Worm (Caenorhabditis elegans) whole organism, L4 larva: ENCODE measurements around the gene K08F4.3.

Source experiments
- D1046.2 ChIP-seq: fragments of 200-800 bp; sonication (Bioruptor generic); IDR thresholded peaks from 2 replicates; pipeline ENCODE4 v1.3.6; 2022; ENCODE audit warnings: missing genetic modification characterization, missing compliant biosample characterization
- F10B5.3 ChIP-seq: sonication (generic microtip); optimal IDR thresholded peaks from 2 replicates; lab custom pipeline; 2016; ENCODE audit warnings: mild to moderate bottlenecking, missing genetic modification characterization, missing compliant biosample characterization
- ZK337.2 ChIP-seq: fragments of 200-800 bp; sonication (Bioruptor generic); IDR thresholded peaks from 2 replicates; pipeline ENCODE4 v1.3.6; 2022; ENCODE audit warnings: missing genetic modification reagents, missing genetic modification characterization, missing compliant biosample characterization
- aha-1 ChIP-seq: fragments of 150-350 bp; peaks from one replicate; lab custom pipeline; 2014; ENCODE audit warnings: missing biosample characterization, missing genetic modification characterization
- ceh-20 ChIP-seq: fragments of 200-800 bp; sonication (Bioruptor generic); IDR thresholded peaks from 2 replicates; pipeline ENCODE4 v1.3.6; 2022; ENCODE audit warnings: missing genetic modification reagents, missing genetic modification characterization, missing compliant biosample characterization
- ceh-28 ChIP-seq: fragments of 150-350 bp; optimal IDR thresholded peaks from 2 replicates; lab custom pipeline; 2014; ENCODE audit warnings: missing biosample characterization, missing genetic modification reagents, missing genetic modification characterization
- ceh-32 ChIP-seq: sonication (generic microtip); optimal IDR thresholded peaks from 2 replicates; lab custom pipeline; 2016; ENCODE audit warnings: mild to moderate bottlenecking, missing genetic modification characterization, missing compliant biosample characterization; ENCODE audit not compliant: poor library complexity
- ces-1 ChIP-seq: fragments of 150-350 bp; sonication (generic microtip); optimal IDR thresholded peaks from 4 replicates; lab custom pipeline; 2014; ENCODE audit warnings: missing biosample characterization, missing genetic modification reagents, missing genetic modification characterization
- daf-16 ChIP-seq, 3 experiments: sonication (generic microtip); optimal IDR thresholded peaks; 2 replicates each; lab custom pipeline; 2016 to 2017; ENCODE audit warnings: missing genetic modification characterization in 3 of 3, missing genetic modification reagents in 3 of 3, mild to moderate bottlenecking in 2 of 3, missing compliant biosample characterization in 2 of 3, missing biosample characterization in 1 of 3, moderate library complexity in 1 of 3
- dmd-6 ChIP-seq: fragments of 200-800 bp; sonication (Bioruptor generic); IDR thresholded peaks from 2 replicates; pipeline ENCODE4 v1.3.6; 2022; ENCODE audit warnings: missing genetic modification reagents, missing genetic modification characterization, missing compliant biosample characterization
- dpl-1 ChIP-seq: fragments of 150-350 bp; optimal IDR thresholded peaks from 2 replicates; lab custom pipeline; 2014; ENCODE audit warnings: missing biosample characterization, missing genetic modification reagents, missing genetic modification characterization
- dve-1 ChIP-seq: sonication (generic microtip); optimal IDR thresholded peaks from 2 replicates; lab custom pipeline; 2017; ENCODE audit warnings: antibody characterized with exemption, mild to moderate bottlenecking, missing genetic modification characterization, missing compliant biosample characterization; ENCODE audit not compliant: insufficient read depth
- egl-43 ChIP-seq: fragments of 200-800 bp; sonication (Bioruptor generic); IDR thresholded peaks from 2 replicates; pipeline ENCODE4 v1.3.6; 2022; ENCODE audit warnings: missing genetic modification reagents, missing genetic modification characterization, missing compliant biosample characterization
- fkh-10 ChIP-seq: fragments of 150-350 bp; optimal IDR thresholded peaks from 2 replicates; lab custom pipeline; 2014; ENCODE audit warnings: missing biosample characterization, missing genetic modification reagents, missing genetic modification characterization
- hif-1 ChIP-seq, 2 experiments: sonication (generic microtip); optimal IDR thresholded peaks; 2 replicates each; lab custom pipeline; 2016 to 2017; ENCODE audit warnings: missing compliant biosample characterization in 2 of 2, missing genetic modification characterization in 2 of 2, missing genetic modification reagents in 2 of 2, missing genotype in 2 of 2, mild to moderate bottlenecking in 1 of 2
- hlh-11 ChIP-seq: fragments of 200-800 bp; sonication (Bioruptor generic); optimal IDR thresholded peaks from 2 replicates; lab custom pipeline; 2018; ENCODE audit warnings: mild to moderate bottlenecking, missing genetic modification characterization, missing compliant biosample characterization
- hlh-30 ChIP-seq: sonication (generic microtip); optimal IDR thresholded peaks from 2 replicates; lab custom pipeline; 2017; ENCODE audit warnings: antibody characterized with exemption, mild to moderate bottlenecking, missing genetic modification characterization, missing compliant biosample characterization; ENCODE audit not compliant: insufficient read depth
- hmg-1.1 ChIP-seq: fragments of 200-800 bp; sonication (Bioruptor generic); IDR thresholded peaks from 2 replicates; pipeline ENCODE4 v1.3.6; 2022; ENCODE audit warnings: missing genetic modification reagents, missing genetic modification characterization, missing compliant biosample characterization
- jun-1 ChIP-seq: fragments of 150-350 bp; optimal IDR thresholded peaks from 2 replicates; lab custom pipeline; 2014; ENCODE audit warnings: missing biosample characterization, missing genetic modification reagents, missing genetic modification characterization
- lim-7 ChIP-seq: fragments of 200-800 bp; sonication (Bioruptor generic); IDR thresholded peaks from 2 replicates; pipeline ENCODE4 v1.3.6; 2022; ENCODE audit warnings: missing genetic modification characterization, missing compliant biosample characterization
- lin-29 ChIP-seq: fragments of 200-800 bp; sonication (Bioruptor generic); IDR thresholded peaks from 2 replicates; pipeline ENCODE4 v1.3.6; 2022; ENCODE audit warnings: missing genetic modification reagents, missing genetic modification characterization, missing compliant biosample characterization
- lin-38 ChIP-seq: fragments of 200-800 bp; sonication (Bioruptor generic); IDR thresholded peaks from 2 replicates; pipeline ENCODE4 v1.3.6; 2022; ENCODE audit warnings: missing genetic modification reagents, missing genetic modification characterization, missing compliant biosample characterization
- lsy-2 ChIP-seq, 2 experiments: fragments of 150-350 bp in 1 of 2; sonication (generic microtip) in 1 of 2; optimal IDR thresholded peaks; 2 replicates each; lab custom pipeline; 2014 to 2017; ENCODE audit warnings: missing biosample characterization in 2 of 2, missing genetic modification characterization in 2 of 2
- madf-5 ChIP-seq, 2 experiments: fragments of 200-800 bp; sonication (Bioruptor generic); IDR thresholded peaks; 2 replicates each; pipeline ENCODE4 v1.3.6; 2022; ENCODE audit warnings: missing compliant biosample characterization in 2 of 2, missing genetic modification characterization in 2 of 2
- madf-9 ChIP-seq: fragments of 200-800 bp; sonication (Bioruptor generic); conservative IDR thresholded peaks from 2 replicates; pipeline ENCODE4 v1.3.6; 2022; ENCODE audit warnings: missing genetic modification reagents, missing genetic modification characterization, missing compliant biosample characterization
- mdl-1 ChIP-seq, 2 experiments: fragments of 150-350 bp in 1 of 2; sonication (generic microtip) in 1 of 2; optimal IDR thresholded peaks; 2 replicates each; lab custom pipeline; 2014 to 2017; ENCODE audit warnings: missing biosample characterization in 2 of 2, missing genetic modification characterization in 2 of 2
- mep-1 ChIP-seq: fragments of 150-350 bp; sonication (generic microtip); optimal IDR thresholded peaks from 3 replicates; lab custom pipeline; 2014; ENCODE audit warnings: missing biosample characterization, missing genetic modification characterization
- mes-2 ChIP-seq: sonication (generic microtip); optimal IDR thresholded peaks from 2 replicates; lab custom pipeline; 2016; ENCODE audit warnings: missing genotype, mild to moderate bottlenecking, missing genetic modification characterization, missing compliant biosample characterization; ENCODE audit not compliant: poor library complexity, severe bottlenecking
- mxl-2 ChIP-seq: fragments of 200-800 bp; sonication (Bioruptor generic); conservative IDR thresholded peaks from 2 replicates; pipeline ENCODE4 v1.3.6; 2022; ENCODE audit warnings: missing genetic modification reagents, missing genetic modification characterization, missing compliant biosample characterization
- mxl-3 ChIP-seq: fragments of 200-800 bp; sonication (Bioruptor generic); optimal IDR thresholded peaks from 2 replicates; lab custom pipeline; 2018; ENCODE audit warnings: mild to moderate bottlenecking, missing genetic modification characterization, missing compliant biosample characterization
- nhr-11 ChIP-seq: fragments of 150-350 bp; optimal IDR thresholded peaks from 2 replicates; lab custom pipeline; 2014; ENCODE audit warnings: missing biosample characterization, missing genetic modification characterization
- nhr-28 ChIP-seq: fragments of 150-350 bp; optimal IDR thresholded peaks from 2 replicates; lab custom pipeline; 2014; ENCODE audit warnings: missing biosample characterization, missing genetic modification characterization
- rbr-2 ChIP-seq: sonication (generic microtip); optimal IDR thresholded peaks from 2 replicates; lab custom pipeline; 2016; ENCODE audit warnings: missing genotype, missing genetic modification characterization, missing compliant biosample characterization
- sdz-12 ChIP-seq: fragments of 200-800 bp; sonication (Bioruptor generic); optimal IDR thresholded peaks from 2 replicates; lab custom pipeline; 2018; ENCODE audit warnings: mild to moderate bottlenecking, missing genetic modification characterization, missing compliant biosample characterization
- spr-1 ChIP-seq: sonication (generic microtip); optimal IDR thresholded peaks from 2 replicates; lab custom pipeline; 2016; ENCODE audit warnings: mild to moderate bottlenecking, missing genetic modification characterization, missing compliant biosample characterization
- tag-97 ChIP-seq: fragments of 200-800 bp; sonication (Bioruptor generic); IDR thresholded peaks from 2 replicates; pipeline ENCODE4 v1.3.6; 2022; ENCODE audit warnings: missing genetic modification characterization, missing compliant biosample characterization
- tra-1 ChIP-seq: fragments of 200-800 bp; sonication (Bioruptor generic); IDR thresholded peaks from 2 replicates; pipeline ENCODE4 v1.3.6; 2022; ENCODE audit warnings: missing genetic modification reagents, missing genetic modification characterization, missing compliant biosample characterization
- unc-130 ChIP-seq: sonication (generic microtip); optimal IDR thresholded peaks from 2 replicates; lab custom pipeline; 2016; ENCODE audit warnings: missing genetic modification reagents, missing genetic modification characterization, missing compliant biosample characterization
- unc-62 ChIP-seq, 3 experiments: fragments of 150-350 bp in 1 of 3; sonication (generic microtip); optimal IDR thresholded peaks in 2 of 3; peaks in 1 of 3; 1 replicate in 1 of 3; 2 replicates in 2 of 3; lab custom pipeline; 2014 to 2017; ENCODE audit warnings: missing biosample characterization in 3 of 3, missing genetic modification characterization in 3 of 3, missing genetic modification reagents in 3 of 3, missing genotype in 1 of 3
- zag-1 ChIP-seq: fragments of 150-350 bp; optimal IDR thresholded peaks from 2 replicates; lab custom pipeline; 2014; ENCODE audit warnings: missing biosample characterization, missing genetic modification characterization
- ztf-7 ChIP-seq: fragments of 150-350 bp; optimal IDR thresholded peaks from 2 replicates; lab custom pipeline; 2014; ENCODE audit warnings: missing biosample characterization, missing genetic modification characterization

The K08F4.3 gene

DNA sequence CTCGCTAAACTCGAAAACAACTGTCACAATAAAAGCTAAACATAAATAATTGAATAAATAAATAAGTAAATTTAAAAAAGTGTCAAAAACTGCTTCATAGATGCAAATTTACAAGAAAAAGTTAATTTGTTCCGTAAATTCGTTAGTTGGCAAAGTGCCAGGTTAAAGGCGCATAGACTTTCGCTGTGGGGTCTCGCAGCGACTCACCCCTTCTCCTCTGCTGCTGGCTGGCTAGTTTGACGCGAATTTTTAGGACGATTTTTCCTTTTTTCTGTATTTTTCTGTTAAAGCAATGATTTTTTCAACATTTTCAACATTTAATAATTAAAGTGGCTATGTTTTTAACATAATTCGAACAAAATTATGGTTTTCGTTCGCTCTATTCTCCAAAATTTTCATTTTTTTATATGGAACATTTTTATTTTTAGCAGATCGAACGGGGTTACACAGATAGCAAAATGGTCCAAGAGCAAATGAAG is 47.2 kb downstream of the K08F4.3 start, which contains the start of gene rack-1:
rack-1 (plus strand) TSS at position 429 of the 479 bp plus-strand sequence.
- TF ChIP-seq mes-2: peak; percentile 78
- TF ChIP-seq hlh-30 (tag; lab: Kevin White, UChicago): peak; percentile 12
- TF ChIP-seq ceh-28 (tag; lab: Kevin White, UChicago): no peak
- no peak for TF ChIP-seq zag-1 (tag; lab: Kevin White, UChicago)
- no peak; the same call in 1 of the 2 replicates for TF ChIP-seq dmd-6 (GFP tag; lab: Robert Waterston, UW)
- peak; percentile 11 for TF ChIP-seq fkh-10 (GFP tag; lab: Kevin White, UChicago)
- peak; percentile 65 for TF ChIP-seq mep-1 (tag; lab: Kevin White, UChicago)
- TF ChIP-seq lsy-2 (tag; optimal IDR thresholded peaks at IDR 0.05; lab: Kevin White, UChicago): peak in 1 of 2 experiments; percentile 79
- peak; percentile 16 for TF ChIP-seq mxl-3 (GFP tag; lab: Kevin White, UChicago)
- TF ChIP-seq nhr-28 (tag; lab: Kevin White, UChicago): peak; percentile 44
- no peak for TF ChIP-seq madf-5 (GFP tag; IDR thresholded peaks at IDR 0.05; lab: Robert Waterston, UW)
- TF ChIP-seq tag-97 (GFP tag; lab: Robert Waterston, UW): no peak
- no peak for TF ChIP-seq daf-16 (GFP tag; optimal IDR thresholded peaks at IDR 0.05; lab: Kevin White, UChicago)
- peak; percentile 38 for TF ChIP-seq daf-16 (tag; optimal IDR thresholded peaks at IDR 0.05; lab: Kevin White, UChicago)
- no peak for TF ChIP-seq D1046.2 (GFP tag; lab: Robert Waterston, UW)
- no peak for TF ChIP-seq tra-1 (GFP tag; lab: Robert Waterston, UW)
- no peak for TF ChIP-seq lin-29 (GFP tag; lab: Robert Waterston, UW)
- TF ChIP-seq mxl-2 (GFP tag; lab: Robert Waterston, UW): no peak
- no peak for TF ChIP-seq ztf-7 (tag; lab: Kevin White, UChicago)
- no peak for TF ChIP-seq F10B5.3 (tag; lab: Kevin White, UChicago)
- peak; percentile 54 for TF ChIP-seq aha-1 (tag; lab: Kevin White, UChicago)
- TF ChIP-seq spr-1 (tag; lab: Kevin White, UChicago): no peak
- TF ChIP-seq sdz-12 (GFP tag; lab: Kevin White, UChicago): no peak
- TF ChIP-seq ces-1: no peak
- peak; percentile 14 for TF ChIP-seq nhr-11
- TF ChIP-seq unc-130 (GFP tag; lab: Kevin White, UChicago): peak; percentile 17
- TF ChIP-seq hif-1 (tag; optimal IDR thresholded peaks at IDR 0.05; lab: Kevin White, UChicago): peak in 1 of 2 experiments; percentile 18
- no peak for TF ChIP-seq unc-62 (GFP tag; optimal IDR thresholded peaks at IDR 0.05 in 1 of 2; lab: Kevin White, UChicago)
- no peak for TF ChIP-seq unc-62 (tag; optimal IDR thresholded peaks at IDR 0.05; lab: Kevin White, UChicago)
- TF ChIP-seq dve-1 (tag; lab: Kevin White, UChicago): peak; percentile 45
- peak; percentile 48 for TF ChIP-seq hlh-11 (tag; lab: Kevin White, UChicago)
- TF ChIP-seq jun-1 (tag; lab: Kevin White, UChicago): no peak
- peak in 1 of 2 experiments; percentile 7 for TF ChIP-seq mdl-1 (tag; optimal IDR thresholded peaks at IDR 0.05; lab: Kevin White, UChicago)
- TF ChIP-seq ceh-32 (tag; lab: Kevin White, UChicago): no peak
- TF ChIP-seq hmg-1.1 (GFP tag; lab: Robert Waterston, UW): peak; percentile 49
- no peak for TF ChIP-seq madf-9 (GFP tag; lab: Robert Waterston, UW)
- TF ChIP-seq lim-7: no peak
- TF ChIP-seq egl-43 (GFP tag; lab: Robert Waterston, UW): no peak
- no peak for TF ChIP-seq ceh-20 (GFP tag; lab: Robert Waterston, UW)
- no peak for TF ChIP-seq ZK337.2
- peak; percentile 51 for TF ChIP-seq lin-38
- TF ChIP-seq dpl-1 (GFP tag; lab: Kevin White, UChicago): peak; percentile 38
- peak; percentile 39 for TF ChIP-seq rbr-2
